Fruit fly (Drosophila melanogaster): ENCODE data around the gene Uch.
A peak's percentile ranks its signal among the peaks of the same experiment; 100 is the strongest.

Gene Uch

dm6 chr2L:2201107-2201561 is 12.9 kb downstream of the Uch start (continued):
- TF ChIP-seq H15 (GFP tag; IDR thresholded peaks at IDR 0.05) (peak; percentile 32; the same call in 2 of the 3 replicates), Sry-β (GFP tag; optimal IDR thresholded peaks at IDR 0.05) (peak; percentile 69), Oaz (GFP tag; IDR thresholded peaks at IDR 0.05) (no peak), CG12391 (tag; optimal IDR thresholded peaks at IDR 0.05) (peak; percentile 87), CoRest (tag; optimal IDR thresholded peaks at IDR 0.05) (peak; percentile 89), CG2116 (GFP tag; optimal IDR thresholded peaks at IDR 0.05) (peak; percentile 44), cg (GFP tag; optimal IDR thresholded peaks at IDR 0.05) (no peak), run (tag; optimal IDR thresholded peaks at IDR 0.05) (peak; percentile 66), CG3281 (GFP tag; optimal IDR thresholded peaks at IDR 0.05) (peak; percentile 34), Max (GFP tag; optimal IDR thresholded peaks at IDR 0.05) (peak; percentile 81), tap (tag; optimal IDR thresholded peaks at IDR 0.05) (peak; percentile 85), CG4424 (GFP tag; optimal IDR thresholded peaks at IDR 0.05) (peak; percentile 90), Hr78 (GFP tag; optimal IDR thresholded peaks at IDR 0.05) (peak in 1 of 2 experiments; percentile 67), amos (GFP tag; IDR thresholded peaks at IDR 0.05; ENCODE audit: partially characterized antibody) (no peak), toy (GFP tag; IDR thresholded peaks at IDR 0.05) (no peak), CG13424 (tag; optimal IDR thresholded peaks at IDR 0.05) (peak; percentile 87), CG17328 (GFP tag; IDR thresholded peaks at IDR 0.05) (peak; percentile 84), stwl (tag; optimal IDR thresholded peaks at IDR 0.05) (peak; percentile 10), CG3726 (GFP tag; IDR thresholded peaks at IDR 0.05) (peak; percentile 43; the same call in 1 of the 3 replicates), Sry-δ (GFP tag; optimal IDR thresholded peaks at IDR 0.05) (no peak), phol (tag; optimal IDR thresholded peaks at IDR 0.05) (peak; percentile 90), kay (GFP tag; optimal IDR thresholded peaks at IDR 0.05) (peak; percentile 34), CG8281 (tag; optimal IDR thresholded peaks at IDR 0.05) (peak; percentile 64), Elba2 (GFP tag; optimal IDR thresholded peaks at IDR 0.05) (no peak), PHDP (tag; optimal IDR thresholded peaks at IDR 0.05) (peak; percentile 85), NK7.1 (GFP tag; optimal IDR thresholded peaks at IDR 0.05) (peak; percentile 28), mam (GFP tag; optimal IDR thresholded peaks at IDR 0.05) (peak; percentile 19), slou (GFP tag; optimal IDR thresholded peaks at IDR 0.05) (peak; percentile 53), H2.0 (GFP tag; IDR thresholded peaks at IDR 0.05) (peak; percentile 61), CG10959 (GFP tag; IDR thresholded peaks at IDR 0.05) (peak; percentile 76), az2 (GFP tag; optimal IDR thresholded peaks at IDR 0.05) (peak; percentile 86), CG17186 (GFP tag; optimal IDR thresholded peaks at IDR 0.05) (peak; percentile 71), CG14965 (GFP tag; optimal IDR thresholded peaks at IDR 0.05; ENCODE audit: borderline replicate concordance) (peak; percentile 11), yki (optimal IDR thresholded peaks at IDR 0.05) (no peak), CG12942 (GFP tag; optimal IDR thresholded peaks at IDR 0.05) (peak; percentile 77), D (optimal IDR thresholded peaks at IDR 0.05) (no peak), D (GFP tag; optimal IDR thresholded peaks at IDR 0.05) (peak; percentile 96), Atf3 (GFP tag; optimal IDR thresholded peaks at IDR 0.05) (peak; percentile 82), da (GFP tag; optimal IDR thresholded peaks at IDR 0.05) (no peak), p53 (GFP tag; optimal IDR thresholded peaks at IDR 0.05) (peak; percentile 33), ind (GFP tag; optimal IDR thresholded peaks at IDR 0.05) (peak; percentile 69), zen2 (GFP tag; IDR thresholded peaks at IDR 0.05; ENCODE audit: partially characterized antibody) (no peak), CG11696 (GFP tag; IDR thresholded peaks at IDR 0.05) (0 out of 2 replicates have a peak, but pooled peaks have one; percentile 21), CG10654 (GFP tag; optimal IDR thresholded peaks at IDR 0.05) (peak; percentile 66), CG6813 (GFP tag; optimal IDR thresholded peaks at IDR 0.05) (peak; percentile 67), vnd (GFP tag; IDR thresholded peaks at IDR 0.05; ENCODE audit: partially characterized antibody) (no peak), CG13894 (tag; optimal IDR thresholded peaks at IDR 0.05) (no peak), bowl (GFP tag; IDR thresholded peaks at IDR 0.05) (no peak), CG7357 (GFP tag; IDR thresholded peaks at IDR 0.05) (no peak; the same call in 2 of the 3 replicates), Ada2b (GFP tag; IDR thresholded peaks at IDR 0.05) (peak; percentile 52), CG11695 (GFP tag; IDR thresholded peaks at IDR 0.05) (peak; percentile 54; the same call in 1 of the 3 replicates)
